Worm (Caenorhabditis elegans) whole organism, young adult: Measurements from ENCODE around the gene pho-12.
A peak's percentile ranks its signal among the peaks of the same experiment; 100 is the strongest.

Experiments
- B0019.2 ChIP-seq: fragments of 200-800 bp; sonication (Bioruptor generic); conservative IDR thresholded peaks from 2 replicates; pipeline ENCODE4 v1.3.6; 2022; ENCODE audit warnings: missing genetic modification reagents, missing genetic modification characterization, missing compliant biosample characterization
- B0261.1 ChIP-seq: sonication (generic microtip); optimal IDR thresholded peaks from 2 replicates; lab custom pipeline; 2016; ENCODE audit warnings: mild to moderate bottlenecking, missing genetic modification characterization, moderate library complexity, missing compliant biosample characterization
- B0336.3 ChIP-seq: fragments of 200-800 bp; sonication (Bioruptor generic); IDR thresholded peaks from 2 replicates; pipeline ENCODE4 v1.3.6; 2022; ENCODE audit warnings: missing genetic modification characterization, missing compliant biosample characterization
- D2030.7 ChIP-seq: fragments of 200-800 bp; sonication (Bioruptor generic); IDR thresholded peaks from 2 replicates; pipeline ENCODE4 v1.3.6; 2022; ENCODE audit warnings: missing genetic modification reagents, missing genetic modification characterization, missing compliant biosample characterization
- F22D6.2 ChIP-seq: sonication (generic microtip); optimal IDR thresholded peaks from 2 replicates; lab custom pipeline; 2016; ENCODE audit warnings: mild to moderate bottlenecking, missing genetic modification characterization, missing compliant biosample characterization
- F33H1.4 ChIP-seq: fragments of 200-800 bp; sonication (Bioruptor generic); IDR thresholded peaks from 2 replicates; pipeline ENCODE4 v1.3.6; 2022; ENCODE audit warnings: missing genetic modification reagents, missing genetic modification characterization, missing compliant biosample characterization
- F39B2.1 ChIP-seq: fragments of 200-800 bp; sonication (Bioruptor generic); IDR thresholded peaks from 2 replicates; pipeline ENCODE4 v1.3.6; 2022; ENCODE audit warnings: missing genetic modification reagents, missing genetic modification characterization, missing compliant biosample characterization
- F52B5.7 ChIP-seq: sonication (generic microtip); optimal IDR thresholded peaks from 2 replicates; lab custom pipeline; 2016; ENCODE audit warnings: mild to moderate bottlenecking, missing genetic modification characterization, missing compliant biosample characterization
- K11D2.4 ChIP-seq: fragments of 200-800 bp; sonication (Bioruptor generic); IDR thresholded peaks from 2 replicates; pipeline ENCODE4 v1.3.6; 2022; ENCODE audit warnings: missing genetic modification reagents, missing genetic modification characterization, missing compliant biosample characterization
- T26A5.8 ChIP-seq: sonication (generic microtip); optimal IDR thresholded peaks from 2 replicates; lab custom pipeline; 2016; ENCODE audit warnings: missing genetic modification characterization, missing compliant biosample characterization
- Y53F4B.3 ChIP-seq: fragments of 200-800 bp; sonication (Bioruptor generic); IDR thresholded peaks from 2 replicates; pipeline ENCODE4 v1.3.6; 2022; ENCODE audit warnings: missing genetic modification reagents, missing genetic modification characterization, missing compliant biosample characterization
- Y95B8A.8 ChIP-seq: fragments of 200-800 bp; sonication (Bioruptor generic); IDR thresholded peaks from 2 replicates; pipeline ENCODE4 v1.3.6; 2022; ENCODE audit warnings: missing genetic modification reagents, missing genetic modification characterization, missing compliant biosample characterization
- aptf-2 ChIP-seq: fragments of 200-800 bp; sonication (Bioruptor generic); conservative IDR thresholded peaks from 2 replicates; pipeline ENCODE4 v1.3.6; 2022; ENCODE audit warnings: missing genetic modification reagents, missing genetic modification characterization, missing compliant biosample characterization
- bed-2 ChIP-seq: fragments of 200-800 bp; sonication (Bioruptor generic); IDR thresholded peaks from 2 replicates; pipeline ENCODE4 v1.3.6; 2022; ENCODE audit warnings: missing genetic modification reagents, missing genetic modification characterization, missing compliant biosample characterization
- ccch-3 ChIP-seq: fragments of 200-800 bp; sonication (Bioruptor generic); optimal IDR thresholded peaks from 2 replicates; lab custom pipeline; 2018; ENCODE audit warnings: mild to moderate bottlenecking, missing genetic modification characterization, missing compliant biosample characterization
- cebp-2 ChIP-seq: fragments of 200-800 bp; sonication (Bioruptor generic); IDR thresholded peaks from 2 replicates; pipeline ENCODE4 v1.3.6; 2022; ENCODE audit warnings: missing genetic modification characterization, missing compliant biosample characterization
- ceh-100 ChIP-seq: fragments of 200-800 bp; sonication (Bioruptor generic); IDR thresholded peaks from 2 replicates; pipeline ENCODE4 v1.3.6; 2022; ENCODE audit warnings: missing genetic modification reagents, missing genetic modification characterization, missing compliant biosample characterization
- die-1 ChIP-seq: sonication (generic microtip); optimal IDR thresholded peaks from 2 replicates; lab custom pipeline; 2016; ENCODE audit warnings: missing genotype, mild to moderate bottlenecking, missing genetic modification characterization, missing compliant biosample characterization
- dox-1 ChIP-seq: fragments of 200-800 bp; sonication (Bioruptor generic); IDR thresholded peaks from 2 replicates; pipeline ENCODE4 v1.3.6; 2022; ENCODE audit warnings: missing genetic modification reagents, missing genetic modification characterization, missing compliant biosample characterization
- efl-1 ChIP-seq: fragments of 150-350 bp; optimal IDR thresholded peaks from 2 replicates; lab custom pipeline; 2014; ENCODE audit warnings: missing biosample characterization, missing genetic modification reagents, missing genetic modification characterization
- egl-18 ChIP-seq: fragments of 200-800 bp; sonication (Bioruptor generic); IDR thresholded peaks from 2 replicates; pipeline ENCODE4 v1.3.6; 2022; ENCODE audit warnings: missing genetic modification reagents, missing genetic modification characterization, missing compliant biosample characterization
- egl-44 ChIP-seq: fragments of 200-800 bp; sonication (Bioruptor generic); IDR thresholded peaks from 2 replicates; pipeline ENCODE4 v1.3.6; 2022; ENCODE audit warnings: missing genetic modification reagents, missing genetic modification characterization, missing compliant biosample characterization
- ekl-4 ChIP-seq: fragments of 200-800 bp; sonication (Bioruptor generic); IDR thresholded peaks from 2 replicates; pipeline ENCODE4 v1.3.6; 2022; ENCODE audit warnings: missing genetic modification reagents, missing genetic modification characterization, missing compliant biosample characterization
- him-1 ChIP-seq: sonication (generic microtip); optimal IDR thresholded peaks from 2 replicates; lab custom pipeline; 2016; ENCODE audit warnings: missing genotype, missing genetic modification reagents, missing genetic modification characterization, missing compliant biosample characterization
- hlh-26 ChIP-seq: fragments of 200-800 bp; sonication (Bioruptor generic); conservative IDR thresholded peaks from 2 replicates; pipeline ENCODE4 v1.3.6; 2022; ENCODE audit warnings: missing genetic modification reagents, missing genetic modification characterization, missing compliant biosample characterization
- hmg-1.2 ChIP-seq: fragments of 200-800 bp; sonication (Bioruptor generic); IDR thresholded peaks from 2 replicates; pipeline ENCODE4 v1.3.6; 2022; ENCODE audit warnings: missing genetic modification reagents, missing genetic modification characterization, missing compliant biosample characterization
- lin-26 ChIP-seq: fragments of 200-800 bp; sonication (Bioruptor generic); IDR thresholded peaks from 2 replicates; pipeline ENCODE4 v1.3.6; 2022; ENCODE audit warnings: missing genetic modification reagents, missing genetic modification characterization, missing compliant biosample characterization
- lin-35 ChIP-seq, 3 experiments: fragments of 150-350 bp in 2 of 3; sonication (generic microtip) in 1 of 3; optimal IDR thresholded peaks; 2 replicates each; lab custom pipeline; 2014 to 2018; ENCODE audit warnings: missing biosample characterization in 3 of 3, missing genetic modification characterization in 3 of 3, missing genetic modification reagents in 3 of 3
- lin-54 ChIP-seq: fragments of 200-800 bp; sonication (Bioruptor generic); optimal IDR thresholded peaks from 2 replicates; lab custom pipeline; 2018; ENCODE audit warnings: mild to moderate bottlenecking, missing genetic modification characterization, missing compliant biosample characterization
- lir-1 ChIP-seq: fragments of 200-800 bp; sonication (Bioruptor generic); conservative IDR thresholded peaks from 2 replicates; pipeline ENCODE4 v1.3.6; 2022; ENCODE audit warnings: missing genetic modification reagents, missing genetic modification characterization, missing compliant biosample characterization
- lsl-1 ChIP-seq: fragments of 200-800 bp; sonication (Bioruptor generic); optimal IDR thresholded peaks from 2 replicates; lab custom pipeline; 2018; ENCODE audit warnings: mild to moderate bottlenecking, missing genetic modification characterization, moderate library complexity, missing compliant biosample characterization
- madf-10 ChIP-seq: sonication (generic microtip); optimal IDR thresholded peaks from 2 replicates; lab custom pipeline; 2016; ENCODE audit warnings: mild to moderate bottlenecking, missing genetic modification characterization, missing compliant biosample characterization
- madf-3 ChIP-seq: fragments of 200-800 bp; sonication (Bioruptor generic); IDR thresholded peaks from 2 replicates; pipeline ENCODE4 v1.3.6; 2022; ENCODE audit warnings: missing genetic modification reagents, missing genetic modification characterization, missing compliant biosample characterization
- mcd-1 ChIP-seq: fragments of 200-800 bp; sonication (Bioruptor generic); IDR thresholded peaks from 2 replicates; pipeline ENCODE4 v1.3.6; 2022; ENCODE audit warnings: missing genetic modification reagents, missing genetic modification characterization, missing compliant biosample characterization
- nhr-179 ChIP-seq: sonication (generic microtip); optimal IDR thresholded peaks from 2 replicates; lab custom pipeline; 2016; ENCODE audit warnings: mild to moderate bottlenecking, missing genetic modification characterization, missing compliant biosample characterization
- nhr-27 ChIP-seq: fragments of 200-800 bp; sonication (Bioruptor generic); optimal IDR thresholded peaks from 2 replicates; lab custom pipeline; 2018; ENCODE audit warnings: mild to moderate bottlenecking, missing genetic modification characterization, moderate library complexity, missing compliant biosample characterization
- nhr-90 ChIP-seq: sonication (generic microtip); optimal IDR thresholded peaks from 2 replicates; lab custom pipeline; 2016; ENCODE audit warnings: missing genotype, mild to moderate bottlenecking, missing genetic modification characterization, missing compliant biosample characterization
- rcor-1 ChIP-seq: fragments of 200-800 bp; sonication (Bioruptor generic); IDR thresholded peaks from 2 replicates; pipeline ENCODE4 v1.3.6; 2022; ENCODE audit warnings: missing genetic modification reagents, missing genetic modification characterization, missing compliant biosample characterization
- rec-8 ChIP-seq, 2 experiments: sonication (generic microtip); optimal IDR thresholded peaks; 2 replicates each; lab custom pipeline; 2016; ENCODE audit warnings: mild to moderate bottlenecking in 2 of 2, missing genetic modification characterization in 2 of 2, missing genetic modification reagents in 2 of 2, missing genotype in 2 of 2, missing biosample characterization in 1 of 2, missing compliant biosample characterization in 1 of 2, moderate library complexity in 1 of 2
- repo-1 ChIP-seq: sonication (generic microtip); optimal IDR thresholded peaks from 2 replicates; lab custom pipeline; 2017; ENCODE audit warnings: mild to moderate bottlenecking, missing genetic modification characterization, missing compliant biosample characterization
- sea-2 ChIP-seq: fragments of 200-800 bp; sonication (Bioruptor generic); IDR thresholded peaks from 2 replicates; pipeline ENCODE4 v1.3.6; 2022; ENCODE audit warnings: missing genetic modification characterization, missing compliant biosample characterization
- tbx-9 ChIP-seq: sonication (generic microtip); optimal IDR thresholded peaks from 2 replicates; lab custom pipeline; 2016; ENCODE audit warnings: borderline replicate concordance, missing genetic modification characterization, inconsistent platforms, missing compliant biosample characterization
- tlf-1 ChIP-seq: fragments of 200-800 bp; sonication (Bioruptor generic); optimal IDR thresholded peaks from 2 replicates; lab custom pipeline; 2018; ENCODE audit warnings: mild to moderate bottlenecking, missing genetic modification characterization, missing compliant biosample characterization
- unc-62 ChIP-seq: fragments of 150-350 bp; optimal IDR thresholded peaks from 2 replicates; lab custom pipeline; 2014; ENCODE audit warnings: missing biosample characterization, missing genetic modification reagents, missing genetic modification characterization
- ztf-18 ChIP-seq: sonication (generic microtip); optimal IDR thresholded peaks from 2 replicates; lab custom pipeline; 2016; ENCODE audit warnings: missing genotype, mild to moderate bottlenecking, missing genetic modification characterization, missing compliant biosample characterization
- ztf-28 ChIP-seq: fragments of 200-800 bp; sonication (Bioruptor generic); IDR thresholded peaks from 2 replicates; pipeline ENCODE4 v1.3.6; 2022; ENCODE audit warnings: missing genetic modification reagents, missing genetic modification characterization, missing compliant biosample characterization
- ztf-6 ChIP-seq: fragments of 200-800 bp; sonication (Bioruptor generic); IDR thresholded peaks from 2 replicates; pipeline ENCODE4 v1.3.6; 2022; ENCODE audit warnings: missing genetic modification reagents, missing genetic modification characterization, missing compliant biosample characterization

pho-12 gene

ce11 chrII:5056254-5056653 is 4.4 kb downstream of the pho-12 start (continued):
- TF ChIP-seq lin-54: peak; percentile 35
- TF ChIP-seq rcor-1 (GFP tag; lab: Robert Waterston, UW): peak; percentile 49; the same call in 1 of the 2 replicates
- TF ChIP-seq lin-26 (GFP tag; lab: Robert Waterston, UW): 0 out of 2 replicates have a peak, but pooled peaks have one; percentile 13
- no peak for TF ChIP-seq Y53F4B.3
- peak; percentile 12; the same call in 1 of the 2 replicates for TF ChIP-seq F33H1.4
- 0 out of 2 replicates have a peak, but pooled peaks have one; percentile 8 for TF ChIP-seq lir-1 (GFP tag; lab: Robert Waterston, UW)
- TF ChIP-seq lsl-1: peak; percentile 34
- TF ChIP-seq T26A5.8 (tag; lab: Kevin White, UChicago): no peak
- TF ChIP-seq ccch-3 (GFP tag; lab: Kevin White, UChicago): no peak
- 0 out of 2 replicates have a peak, but pooled peaks have one; percentile 4 for TF ChIP-seq madf-3 (GFP tag; lab: Robert Waterston, UW)
- TF ChIP-seq ekl-4 (GFP tag; lab: Robert Waterston, UW): peak; percentile 77; the same call in 1 of the 2 replicates
- TF ChIP-seq mcd-1 (GFP tag; lab: Robert Waterston, UW): peak; percentile 57
- peak; percentile 26 for TF ChIP-seq him-1 (tag; lab: Kevin White, UChicago)
- peak; percentile 89 for TF ChIP-seq B0336.3 (GFP tag; lab: Robert Waterston, UW)
- TF ChIP-seq lin-35 (GFP tag; optimal IDR thresholded peaks at IDR 0.05; lab: Kevin White, UChicago): no peak
- peak; percentile 10 for TF ChIP-seq tlf-1 (GFP tag; lab: Kevin White, UChicago)
- TF ChIP-seq D2030.7: peak; percentile 29; the same call in 1 of the 2 replicates
- TF ChIP-seq, all 124 proteins: peak for 23

DNA sequence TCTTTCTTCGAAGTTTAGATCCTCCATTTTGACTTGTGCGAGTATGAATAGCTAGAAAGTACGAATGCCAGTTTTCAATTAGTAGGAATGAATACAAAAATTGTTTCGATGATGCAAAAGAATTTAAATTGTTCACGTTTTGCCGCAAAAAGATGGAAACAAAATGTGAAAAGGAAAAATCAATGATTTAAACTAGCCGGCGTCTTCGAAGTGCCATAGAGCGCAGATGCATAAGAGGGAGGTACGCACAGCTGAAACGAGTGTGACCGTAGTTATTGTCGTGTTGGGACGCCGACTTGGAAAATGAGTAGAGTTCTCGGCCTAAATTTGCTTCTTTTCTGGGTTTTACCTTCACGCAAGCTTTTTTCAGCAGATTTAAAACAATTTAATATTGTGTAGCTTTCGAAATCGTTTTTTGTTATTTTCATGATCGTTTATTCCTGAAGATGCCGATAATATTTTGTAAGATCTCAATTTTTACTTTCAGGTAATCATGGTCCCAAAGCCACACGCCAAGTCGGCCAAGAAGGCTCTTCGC is 5.4 kb downstream of the pho-12 start, which contains the start of the genes ify-1 and rpl-22:
ify-1 (minus strand) TSS at position 51 of the 538 bp plus-strand sequence.
rpl-22 (plus strand) TSS at position 488 of the 538 bp plus-strand sequence.
- peak; percentile 90 for TF ChIP-seq ceh-100 (GFP tag; lab: Robert Waterston, UW)
- no peak for TF ChIP-seq nhr-179 (tag; lab: Kevin White, UChicago)
- no peak for TF ChIP-seq sea-2 (GFP tag; lab: Robert Waterston, UW)
- TF ChIP-seq K11D2.4 (GFP tag; lab: Robert Waterston, UW): peak; percentile 66; the same call in 1 of the 2 replicates
- TF ChIP-seq B0261.1 (tag; lab: Kevin White, UChicago): peak; percentile 34
- no peak for TF ChIP-seq cebp-2
- TF ChIP-seq F52B5.7 (tag; lab: Kevin White, UChicago): no peak
- no peak for TF ChIP-seq F22D6.2 (tag; lab: Kevin White, UChicago)
- no peak for TF ChIP-seq nhr-90 (tag; lab: Kevin White, UChicago)
- TF ChIP-seq unc-62 (GFP tag; lab: Kevin White, UChicago): no peak
- no peak for TF ChIP-seq rec-8 (tag; optimal IDR thresholded peaks at IDR 0.05; lab: Kevin White, UChicago)
- no peak for TF ChIP-seq bed-2
- no peak for TF ChIP-seq T26A5.8 (tag; lab: Kevin White, UChicago)
- no peak for TF ChIP-seq egl-44 (GFP tag; lab: Robert Waterston, UW)
- no peak for TF ChIP-seq hlh-26 (GFP tag; lab: Robert Waterston, UW)
- peak; percentile 39; the same call in 1 of the 2 replicates for TF ChIP-seq lir-1 (GFP tag; lab: Robert Waterston, UW)
- no peak for TF ChIP-seq tbx-9 (tag; lab: Kevin White, UChicago)
- peak; percentile 56 for TF ChIP-seq madf-10 (tag; lab: Kevin White, UChicago)
- 0 out of 2 replicates have a peak, but pooled peaks have one; percentile 54 for TF ChIP-seq Y95B8A.8 (GFP tag; lab: Robert Waterston, UW)
- peak; percentile 88 for TF ChIP-seq dox-1 (GFP tag; lab: Robert Waterston, UW)
- no peak for TF ChIP-seq egl-18
- peak; percentile 89 for TF ChIP-seq rcor-1 (GFP tag; lab: Robert Waterston, UW)
- 0 out of 2 replicates have a peak, but pooled peaks have one; percentile 42 for TF ChIP-seq ztf-28 (GFP tag; lab: Robert Waterston, UW)
- no peak for TF ChIP-seq nhr-27
- TF ChIP-seq aptf-2: no peak
- no peak for TF ChIP-seq ztf-6 (GFP tag; lab: Robert Waterston, UW)
- TF ChIP-seq F39B2.1 (GFP tag; lab: Robert Waterston, UW): no peak
- peak; percentile 83 for TF ChIP-seq D2030.7
- TF ChIP-seq B0019.2: 0 out of 2 replicates have a peak, but pooled peaks have one; percentile 38
- peak; percentile 71 for TF ChIP-seq hmg-1.2 (GFP tag; lab: Robert Waterston, UW)
- no peak for TF ChIP-seq repo-1 (tag; lab: Kevin White, UChicago)
- TF ChIP-seq efl-1: peak; percentile 80
- peak; percentile 63 for TF ChIP-seq ztf-18 (tag; lab: Kevin White, UChicago)
- peak; percentile 7 for TF ChIP-seq die-1 (tag; lab: Kevin White, UChicago)
